Worm (Caenorhabditis elegans) whole organism, L3 larva: ENCODE data around the gene pqn-65.

ENCODE experiments used
- ZK546.5 ChIP-seq: sonication (generic microtip); optimal IDR thresholded peaks from 2 replicates; lab custom pipeline; 2017; ENCODE audit warnings: missing biosample characterization, missing genetic modification characterization
- aly-2 ChIP-seq: fragments of 150-350 bp; optimal IDR thresholded peaks from 2 replicates; lab custom pipeline; 2014; ENCODE audit warnings: missing biosample characterization, missing genetic modification characterization
- ama-1 ChIP-seq: fragments of 150-350 bp; optimal IDR thresholded peaks from 2 replicates; lab custom pipeline; 2018
- ceh-28 ChIP-seq: fragments of 150-350 bp; optimal IDR thresholded peaks from 2 replicates; lab custom pipeline; 2014; ENCODE audit warnings: missing biosample characterization, missing genetic modification reagents, missing genetic modification characterization
- daf-12 ChIP-seq: fragments of 150-350 bp; optimal IDR thresholded peaks from 2 replicates; lab custom pipeline; 2014; ENCODE audit warnings: missing biosample characterization, missing genetic modification reagents, missing genetic modification characterization
- egl-27 ChIP-seq: sonication (generic microtip); optimal IDR thresholded peaks from 4 replicates; lab custom pipeline; 2017; ENCODE audit warnings: missing biosample characterization, missing genetic modification reagents, missing genetic modification characterization
- elt-2 ChIP-seq: sonication (generic microtip); optimal IDR thresholded peaks from 2 replicates; lab custom pipeline; 2016; ENCODE audit warnings: missing genetic modification reagents, mild to moderate bottlenecking, missing genetic modification characterization, missing compliant biosample characterization
- elt-3 ChIP-seq, 3 experiments: fragments of 150-350 bp in 1 of 3; sonication (generic microtip) in 2 of 3; optimal IDR thresholded peaks; 2 replicates in 2 of 3; 4 replicates in 1 of 3; lab custom pipeline; 2014 to 2017; ENCODE audit warnings: missing biosample characterization in 3 of 3, missing genetic modification characterization in 3 of 3
- fos-1 ChIP-seq: fragments of 150-350 bp; optimal IDR thresholded peaks from 2 replicates; lab custom pipeline; 2014; ENCODE audit warnings: missing biosample characterization, missing genetic modification characterization
- lin-39 ChIP-seq: fragments of 150-350 bp; optimal IDR thresholded peaks from 2 replicates; lab custom pipeline; 2018; ENCODE audit warnings: missing biosample characterization, missing genetic modification reagents, missing genetic modification characterization
- nhr-237 ChIP-seq: fragments of 150-350 bp; optimal IDR thresholded peaks from 2 replicates; lab custom pipeline; 2014; ENCODE audit warnings: missing biosample characterization, missing genetic modification characterization
- nhr-28 ChIP-seq: fragments of 150-350 bp; optimal IDR thresholded peaks from 2 replicates; lab custom pipeline; 2014; ENCODE audit warnings: missing biosample characterization, missing genetic modification characterization
- unc-62 ChIP-seq: fragments of 150-350 bp; sonication (generic microtip); optimal IDR thresholded peaks from 4 replicates; lab custom pipeline; 2014; ENCODE audit warnings: missing biosample characterization, missing genetic modification reagents, missing genetic modification characterization

ce11 chrX:4586617-4587016, 32.8 kb downstream of the pqn-65 start, which contains the start of gene C05E11.2:
- no peak for TF ChIP-seq lin-39 (tag; lab: Kevin White, UChicago)
- no peak for TF ChIP-seq fos-1
- no peak for TF ChIP-seq ama-1 (lab: Kevin White, UChicago)
- TF ChIP-seq daf-12 (tag; lab: Kevin White, UChicago), result no peak
- no peak for TF ChIP-seq aly-2
- TF ChIP-seq ZK546.5 (tag; lab: Kevin White, UChicago), result no peak
- no peak for TF ChIP-seq nhr-28 (tag; lab: Kevin White, UChicago)
- TF ChIP-seq unc-62 (GFP tag; lab: Kevin White, UChicago), result no peak
- no peak for TF ChIP-seq ceh-28
- no peak for TF ChIP-seq elt-3 (tag; optimal IDR thresholded peaks at IDR 0.05; lab: Kevin White, UChicago)
- TF ChIP-seq elt-2, result no peak
- no peak for TF ChIP-seq nhr-237 (tag; lab: Kevin White, UChicago)
- no peak for TF ChIP-seq egl-27 (tag; lab: Kevin White, UChicago)
